Fruit fly (Drosophila melanogaster): ENCODE measurements around the gene CG4318.

The CG4318 gene

DNA sequence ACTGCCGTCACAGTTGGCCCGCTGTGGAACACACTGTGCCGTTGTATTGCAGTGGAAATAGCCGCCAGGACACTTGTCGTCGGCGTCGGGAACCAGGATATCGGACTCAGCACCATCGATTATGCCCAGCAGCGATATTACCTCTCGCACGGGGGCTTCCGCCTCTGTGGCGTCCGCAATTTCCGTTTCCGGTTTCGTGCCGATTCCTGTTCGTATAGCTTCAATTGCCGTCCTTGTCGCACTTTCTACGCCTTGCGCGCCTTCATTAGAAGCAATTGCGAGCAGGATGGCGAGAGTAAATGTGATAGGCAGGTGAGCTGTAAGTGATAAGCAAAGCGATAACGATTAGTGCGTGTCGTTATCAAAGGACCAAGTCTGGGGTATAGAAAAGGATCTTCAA, 18.1 kb upstream of the CG4318 start:
- TF ChIP-seq zen (tag; optimal IDR thresholded peaks at IDR 0.05), result peak; percentile 15
- no peak for TF ChIP-seq CG9817 (tag; optimal IDR thresholded peaks at IDR 0.05)
- TF ChIP-seq CG15479 (GFP tag; optimal IDR thresholded peaks at IDR 0.05), result peak; percentile 70
- TF ChIP-seq Ets97D (GFP tag; optimal IDR thresholded peaks at IDR 0.05), result peak; percentile 26
- no peak for TF ChIP-seq pfk (GFP tag; optimal IDR thresholded peaks at IDR 0.05)
- TF ChIP-seq CG14441 (GFP tag; IDR thresholded peaks at IDR 0.05), result no peak
- no peak for TF ChIP-seq CG31441 (GFP tag; IDR thresholded peaks at IDR 0.05)
- no peak for TF ChIP-seq sqz (GFP tag; optimal IDR thresholded peaks at IDR 0.05)
- TF ChIP-seq CG8765 (GFP tag; IDR thresholded peaks at IDR 0.05), result no peak
- TF ChIP-seq disco-r (GFP tag; optimal IDR thresholded peaks at IDR 0.05), result no peak
- no peak for TF ChIP-seq mld (GFP tag; IDR thresholded peaks at IDR 0.05; ENCODE audit: partially characterized antibody)
- TF ChIP-seq row (GFP tag; IDR thresholded peaks at IDR 0.05), result no peak
- TF ChIP-seq CG7271 (tag; optimal IDR thresholded peaks at IDR 0.05), result peak; percentile 68
- TF ChIP-seq Med (GFP tag), result peak; percentile 32

DNA sequence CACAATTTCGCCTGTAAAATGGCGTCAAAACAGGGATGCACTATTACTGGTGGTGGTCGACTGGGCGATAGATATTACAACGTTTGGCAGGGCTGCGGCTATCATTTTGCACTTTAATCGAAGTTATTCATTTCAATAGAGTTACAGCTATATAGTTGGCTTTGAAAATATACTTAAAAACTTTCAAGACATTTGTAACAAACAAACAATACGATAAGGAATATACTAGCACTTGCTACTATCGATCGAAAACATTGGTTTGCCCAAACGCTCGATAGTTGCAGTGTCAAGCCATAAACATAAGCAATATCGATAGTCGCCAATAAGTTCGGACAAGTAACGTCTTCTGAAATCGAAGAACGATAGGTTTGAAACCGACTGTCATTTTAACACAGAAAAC, 4.8 kb upstream of the CG4318 start, which contains the start of the genes Bap60 and CG12096:
TSS of gene Bap60 (minus strand) at position 28 of the 400 bp plus-strand sequence.
TSS of gene CG12096 (plus strand) at position 124 of the 400 bp plus-strand sequence.
- TF ChIP-seq CG8944 (GFP tag; optimal IDR thresholded peaks at IDR 0.05) (peak; percentile 73), stwl (tag; optimal IDR thresholded peaks at IDR 0.05) (peak; percentile 84), zfh2 (GFP tag; optimal IDR thresholded peaks at IDR 0.05) (peak; percentile 88), CG5953 (GFP tag; IDR thresholded peaks at IDR 0.05) (no peak), gsb-n (tag; optimal IDR thresholded peaks at IDR 0.05) (no peak), Nf-YA (GFP tag; IDR thresholded peaks at IDR 0.05) (no peak), Mad (GFP tag; optimal IDR thresholded peaks at IDR 0.05) (peak; percentile 51), sim (GFP tag; IDR thresholded peaks at IDR 0.05) (no peak), D19A (tag; optimal IDR thresholded peaks at IDR 0.05) (no peak), CG8388 (GFP tag; optimal IDR thresholded peaks at IDR 0.05) (peak; percentile 58), CG13894 (tag; optimal IDR thresholded peaks at IDR 0.05) (peak; percentile 63), scrt (GFP tag; optimal IDR thresholded peaks at IDR 0.05) (no peak), ara (GFP tag; IDR thresholded peaks at IDR 0.05) (peak; percentile 26; the same call in 1 of the 2 replicates), Dp (GFP tag; optimal IDR thresholded peaks at IDR 0.05) (peak; percentile 39), seq (GFP tag; IDR thresholded peaks at IDR 0.05) (no peak), grn (GFP tag; optimal IDR thresholded peaks at IDR 0.05) (no peak), exex (tag; optimal IDR thresholded peaks at IDR 0.05) (no peak), sens (GFP tag) (peak; percentile 95), CG1529 (GFP tag; optimal IDR thresholded peaks at IDR 0.05) (peak; percentile 21), phol (tag; optimal IDR thresholded peaks at IDR 0.05) (peak; percentile 99), Atf3 (GFP tag; optimal IDR thresholded peaks at IDR 0.05) (peak; percentile 46), rib (GFP tag; IDR thresholded peaks at IDR 0.05) (no peak), luna (GFP tag; optimal IDR thresholded peaks at IDR 0.05) (peak; percentile 54), CG31441 (GFP tag; IDR thresholded peaks at IDR 0.05) (no peak; the same call in 1 of the 2 replicates), peb (GFP tag; IDR thresholded peaks at IDR 0.05) (no peak), CG18262 (tag; optimal IDR thresholded peaks at IDR 0.05) (peak; percentile 75), Ssrp (tag; optimal IDR thresholded peaks at IDR 0.05) (peak; percentile 71), CG9876 (GFP tag; optimal IDR thresholded peaks at IDR 0.05) (peak; percentile 74), inv (GFP tag; IDR thresholded peaks at IDR 0.05; ENCODE audit: partially characterized antibody) (peak; percentile 92), CG9797 (GFP tag; optimal IDR thresholded peaks at IDR 0.05) (peak; percentile 55), CG11093 (GFP tag; IDR thresholded peaks at IDR 0.05) (peak; percentile 32; the same call in 1 of the 3 replicates), bowl (GFP tag; IDR thresholded peaks at IDR 0.05) (no peak), CG10462 (GFP tag; optimal IDR thresholded peaks at IDR 0.05) (peak; percentile 16), Lpt (GFP tag; optimal IDR thresholded peaks at IDR 0.05) (no peak), fd3F (GFP tag; optimal IDR thresholded peaks at IDR 0.05) (peak; percentile 51), lola (GFP tag; optimal IDR thresholded peaks at IDR 0.05) (peak in 1 of 3 experiments; percentile 79), CG12769 (tag; optimal IDR thresholded peaks at IDR 0.05) (no peak), CG15514 (GFP tag; optimal IDR thresholded peaks at IDR 0.05) (peak; percentile 68)
